Worm (Caenorhabditis elegans): ENCODE data around the gene F14F9.2.

ce11 chrV:5144541-5144940, at the start of gene F14F9.2:
- TF ChIP-seq unc-62 (GFP tag; optimal IDR thresholded peaks at IDR 0.05): no peak
- no peak for TF ChIP-seq lin-26 (GFP tag; IDR thresholded peaks at IDR 0.05)
- no peak for TF ChIP-seq ceh-27 (GFP tag; optimal IDR thresholded peaks at IDR 0.05)
- no peak for TF ChIP-seq ztf-28 (GFP tag; IDR thresholded peaks at IDR 0.05)
